Fruit fly (Drosophila melanogaster): ENCODE results near the gene CG5478.

DNA sequence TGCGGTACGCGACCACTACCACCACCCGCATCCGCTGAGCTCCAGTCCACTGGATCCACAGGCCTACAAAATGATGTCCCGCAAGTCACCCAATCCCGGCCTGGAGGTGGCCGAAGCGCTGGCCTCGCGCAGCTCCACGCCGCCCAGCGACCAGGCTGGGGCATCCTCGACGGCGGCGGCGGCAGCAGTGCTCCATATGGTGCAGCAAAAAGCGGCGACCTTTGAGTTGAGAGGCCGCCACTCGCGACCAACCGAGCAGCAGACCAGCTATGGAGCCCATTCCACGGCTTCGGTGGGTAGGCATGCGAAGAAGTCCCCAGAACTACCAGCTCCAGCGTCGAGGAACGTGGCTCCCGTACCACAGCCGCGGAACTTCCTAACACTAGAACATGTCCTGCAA is 3.5 kb downstream of the CG5478 start:
- TF ChIP-seq CG7045 (GFP tag; optimal IDR thresholded peaks at IDR 0.05), result no peak
- no peak for TF ChIP-seq bab1 (GFP tag; optimal IDR thresholded peaks at IDR 0.05)
- TF ChIP-seq kay (GFP tag; ENCODE audit: borderline replicate concordance), result no peak
- no peak for TF ChIP-seq Hr96 (GFP tag; optimal IDR thresholded peaks at IDR 0.05)
- no peak for TF ChIP-seq pad (GFP tag; optimal IDR thresholded peaks at IDR 0.05)
- TF ChIP-seq tj (GFP tag; optimal IDR thresholded peaks at IDR 0.05), result no peak
- TF ChIP-seq Clk (GFP tag; optimal IDR thresholded peaks at IDR 0.05), result no peak
- no peak for TF ChIP-seq CG33017 (tag; optimal IDR thresholded peaks at IDR 0.05)
